Worm (Caenorhabditis elegans) whole organism, early embryonic: Measurements from ENCODE around the gene srh-213.

Experiments
- F13C5.2 ChIP-seq: sonication (generic microtip); optimal IDR thresholded peaks from 2 replicates; lab custom pipeline; 2017; ENCODE audit warnings: mild to moderate bottlenecking, missing genetic modification characterization, inconsistent platforms, missing compliant biosample characterization
- aly-1 ChIP-seq: sonication (generic microtip); optimal IDR thresholded peaks from 2 replicates; lab custom pipeline; 2016; ENCODE audit warnings: missing genetic modification characterization, missing compliant biosample characterization
- ama-1 ChIP-seq: fragments of 150-350 bp; optimal IDR thresholded peaks from 2 replicates; lab custom pipeline; 2014
- ceh-13 ChIP-seq: fragments of 200-800 bp; sonication (Bioruptor generic); optimal IDR thresholded peaks from 2 replicates; lab custom pipeline; 2018; ENCODE audit warnings: mild to moderate bottlenecking, missing genetic modification characterization, missing compliant biosample characterization
- ceh-36 ChIP-seq: sonication (generic microtip); optimal IDR thresholded peaks from 2 replicates; lab custom pipeline; 2016; ENCODE audit warnings: missing genetic modification characterization, inconsistent platforms, missing compliant biosample characterization
- flt-1 ChIP-seq: fragments of 200-800 bp; sonication (Bioruptor generic); IDR thresholded peaks from 2 replicates; pipeline ENCODE4 v1.3.6; 2022; ENCODE audit warnings: missing genetic modification characterization, missing compliant biosample characterization
- hmbx-1 ChIP-seq: sonication (generic microtip); optimal IDR thresholded peaks from 2 replicates; lab custom pipeline; 2016; ENCODE audit warnings: mild to moderate bottlenecking, missing genetic modification characterization, missing compliant biosample characterization
- hmg-4 ChIP-seq: fragments of 200-800 bp; sonication (Bioruptor generic); optimal IDR thresholded peaks from 2 replicates; lab custom pipeline; 2018; ENCODE audit warnings: mild to moderate bottlenecking, missing genetic modification characterization, missing compliant biosample characterization
- hnd-1 ChIP-seq: sonication (generic microtip); optimal IDR thresholded peaks from 2 replicates; lab custom pipeline; 2016; ENCODE audit warnings: missing genetic modification characterization, missing compliant biosample characterization
- sea-1 ChIP-seq: fragments of 200-800 bp; sonication (Bioruptor generic); conservative IDR thresholded peaks from 2 replicates; pipeline ENCODE4 v1.3.6; 2022; ENCODE audit warnings: missing genetic modification characterization, missing compliant biosample characterization
- tbx-37 ChIP-seq: fragments of 200-800 bp; sonication (Bioruptor generic); conservative IDR thresholded peaks from 2 replicates; pipeline ENCODE4 v1.3.6; 2022; ENCODE audit warnings: missing genetic modification reagents, missing genetic modification characterization, missing compliant biosample characterization

- TF ChIP-seq tbx-37 (GFP tag; lab: Robert Waterston, UW) (no peak), F13C5.2 (tag; lab: Kevin White, UChicago) (no peak), flt-1 (GFP tag; lab: Robert Waterston, UW) (no peak), ama-1 (lab: Kevin White, UChicago) (no peak), hmg-4 (GFP tag; lab: Kevin White, UChicago) (no peak), ceh-36 (tag; lab: Kevin White, UChicago) (no peak), hmbx-1 (tag; lab: Kevin White, UChicago) (no peak), sea-1 (GFP tag; lab: Robert Waterston, UW) (no peak), ceh-13 (GFP tag; lab: Kevin White, UChicago) (no peak), hnd-1 (no peak), aly-1 (tag; lab: Kevin White, UChicago) (no peak)
Observed at ce11 chrV:3644193-3644693, 49.4 kb upstream of the srh-213 start, which contains the start of gene F59B1.8.
